Worm (Caenorhabditis elegans) whole organism, young adult: ENCODE measurements around the gene sfxn-5.
A peak's percentile ranks its signal among the peaks of the same experiment; 100 is the strongest.

Experiments used
- aptf-2 ChIP-seq: fragments of 200-800 bp; sonication (Bioruptor generic); conservative IDR thresholded peaks from 2 replicates; pipeline ENCODE4 v1.3.6; 2022; ENCODE audit warnings: missing genetic modification reagents, missing genetic modification characterization, missing compliant biosample characterization
- dpl-1 ChIP-seq: fragments of 150-350 bp; optimal IDR thresholded peaks from 2 replicates; lab custom pipeline; 2014; ENCODE audit warnings: missing biosample characterization, missing genetic modification reagents, missing genetic modification characterization
- efl-1 ChIP-seq: fragments of 150-350 bp; optimal IDR thresholded peaks from 2 replicates; lab custom pipeline; 2014; ENCODE audit warnings: missing biosample characterization, missing genetic modification reagents, missing genetic modification characterization
- hrde-1 ChIP-seq: sonication (generic microtip); optimal IDR thresholded peaks from 2 replicates; lab custom pipeline; 2016; ENCODE audit warnings: missing genetic modification characterization, mild to moderate bottlenecking, missing compliant biosample characterization, moderate library complexity, missing genotype, missing genetic modification reagents, borderline replicate concordance
- madf-8 ChIP-seq: fragments of 200-800 bp; sonication (Bioruptor generic); conservative IDR thresholded peaks from 2 replicates; pipeline ENCODE4 v1.3.6; 2022; ENCODE audit warnings: missing genetic modification reagents, missing genetic modification characterization, missing compliant biosample characterization

Gene sfxn-5

ce11 chrII:8052172-8052571, 52.7 kb downstream of the sfxn-5 start:
- TF ChIP-seq madf-8 (GFP tag; lab: Robert Waterston, UW) (peak; percentile 24; the same call in 1 of the 2 replicates), aptf-2 (peak; percentile 83; the same call in 1 of the 2 replicates), hrde-1 (tag; lab: Kevin White, UChicago) (no peak), dpl-1 (GFP tag; lab: Kevin White, UChicago) (peak; percentile 2), efl-1 (peak; percentile 71)
